Worm (Caenorhabditis elegans) whole organism, early embryonic: Measurements from ENCODE around the gene C54F6.17.
"Not testable (repeated sequence)": the region's sequence is repeated elsewhere in the genome, so short reads cannot be mapped to it uniquely, and the experiment has no call there.

ENCODE experiments used
- ama-1 ChIP-seq: fragments of 150-350 bp; optimal IDR thresholded peaks from 2 replicates; lab custom pipeline; 2014
- ceh-13 ChIP-seq: fragments of 200-800 bp; sonication (Bioruptor generic); optimal IDR thresholded peaks from 2 replicates; lab custom pipeline; 2018; ENCODE audit warnings: mild to moderate bottlenecking, missing genetic modification characterization, missing compliant biosample characterization

DNA sequence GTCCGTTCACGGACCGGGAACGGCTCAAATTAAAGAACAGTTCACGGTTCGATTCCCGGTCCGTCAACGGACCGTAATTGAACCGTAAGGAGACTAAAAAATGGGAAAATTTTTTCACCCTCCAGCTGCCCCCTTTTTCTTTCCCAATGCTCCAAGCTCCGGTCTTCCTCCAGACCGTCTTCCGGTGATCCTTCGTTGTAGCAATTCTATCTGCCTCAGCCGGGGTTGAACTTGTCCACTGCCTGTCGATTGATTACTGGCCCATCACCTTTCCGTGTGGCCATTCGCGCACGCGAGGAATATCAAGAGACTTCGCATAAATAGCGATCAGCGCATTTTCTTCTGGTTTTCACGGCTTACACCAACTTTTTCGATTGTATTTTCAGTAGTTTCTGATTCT is 21.2 kb downstream of the C54F6.17 start:
- TF ChIP-seq ama-1 (lab: Kevin White, UChicago); ceh-13 (GFP tag; lab: Kevin White, UChicago): not testable (repeated sequence)
